Worm (Caenorhabditis elegans): ENCODE results near the gene sptf-2.

Gene sptf-2

ce11 chrII:8625163-8625562, at the start of gene sptf-2:
Gene sptf-2, plus strand, starts transcription at chrII:8625459.
- TF ChIP-seq W03F9.2 (tag; optimal IDR thresholded peaks at IDR 0.05) (no peak), dao-5 (tag; optimal IDR thresholded peaks at IDR 0.05) (no peak), him-1 (tag; optimal IDR thresholded peaks at IDR 0.05) (no peak)

ce11 chrII:8577509-8578099, 47.7 kb upstream of the sptf-2 start, which contains the start of gene F54C9.9:
Gene F54C9.9, plus strand, starts transcription at chrII:8578049.
- TF ChIP-seq W03F9.2 (tag; optimal IDR thresholded peaks at IDR 0.05) = no peak

ce11 chrII:8581700-8582099, 43.6 kb upstream of the sptf-2 start, which contains the start of gene arl-1:
Gene arl-1, plus strand, starts transcription at chrII:8582000.
- no peak for TF ChIP-seq W03F9.2 (tag; optimal IDR thresholded peaks at IDR 0.05)
- TF ChIP-seq dao-5 (tag; optimal IDR thresholded peaks at IDR 0.05) = no peak
- no peak for TF ChIP-seq him-1 (tag; optimal IDR thresholded peaks at IDR 0.05)

ce11 chrII:8583035-8583434, 42.2 kb upstream of the sptf-2 start:
- TF ChIP-seq him-1 (tag; optimal IDR thresholded peaks at IDR 0.05) (no peak), W03F9.2 (tag; optimal IDR thresholded peaks at IDR 0.05) (no peak), dao-5 (tag; optimal IDR thresholded peaks at IDR 0.05) (no peak)

- no peak for TF ChIP-seq W03F9.2 (tag; optimal IDR thresholded peaks at IDR 0.05)
- TF ChIP-seq him-1 (tag; optimal IDR thresholded peaks at IDR 0.05) = no peak
- TF ChIP-seq dao-5 (tag; optimal IDR thresholded peaks at IDR 0.05) = no peak
Measured at ce11 chrII:8585036-8585627, 40.1 kb upstream of the sptf-2 start, which contains the start of gene F54C9.11. Gene F54C9.11, minus strand, starts transcription at chrII:8585086.

- no peak for TF ChIP-seq W03F9.2 (tag; optimal IDR thresholded peaks at IDR 0.05)
- TF ChIP-seq dao-5 (tag; optimal IDR thresholded peaks at IDR 0.05) = no peak
- TF ChIP-seq him-1 (tag; optimal IDR thresholded peaks at IDR 0.05) = no peak
Measured at ce11 chrII:8585921-8586320, 39.3 kb upstream of the sptf-2 start.

ce11 chrII:8587660-8588230, 37.5 kb upstream of the sptf-2 start:
- TF ChIP-seq dao-5 (tag; optimal IDR thresholded peaks at IDR 0.05) = no peak
- no peak for TF ChIP-seq W03F9.2 (tag; optimal IDR thresholded peaks at IDR 0.05)
- TF ChIP-seq him-1 (tag; optimal IDR thresholded peaks at IDR 0.05) = no peak

ce11 chrII:8588442-8588841, 36.8 kb upstream of the sptf-2 start:
- TF ChIP-seq him-1 (tag; optimal IDR thresholded peaks at IDR 0.05) = no peak
- TF ChIP-seq W03F9.2 (tag; optimal IDR thresholded peaks at IDR 0.05) = no peak
- no peak for TF ChIP-seq dao-5 (tag; optimal IDR thresholded peaks at IDR 0.05)

- TF ChIP-seq him-1 (tag; optimal IDR thresholded peaks at IDR 0.05) (no peak), dao-5 (tag; optimal IDR thresholded peaks at IDR 0.05) (no peak), W03F9.2 (tag; optimal IDR thresholded peaks at IDR 0.05) (no peak)
Measured at ce11 chrII:8589227-8589626, 36.0 kb upstream of the sptf-2 start.

- TF ChIP-seq him-1 (tag; optimal IDR thresholded peaks at IDR 0.05) (no peak), dao-5 (tag; optimal IDR thresholded peaks at IDR 0.05) (no peak), W03F9.2 (tag; optimal IDR thresholded peaks at IDR 0.05) (no peak)
Measured at ce11 chrII:8590684-8591083, 34.6 kb upstream of the sptf-2 start, which contains the start of gene aptf-4. Gene aptf-4, plus strand, starts transcription at chrII:8590984.

- TF ChIP-seq W03F9.2 (tag; optimal IDR thresholded peaks at IDR 0.05) (no peak), dao-5 (tag; optimal IDR thresholded peaks at IDR 0.05) (no peak), him-1 (tag; optimal IDR thresholded peaks at IDR 0.05) (no peak)
Measured at ce11 chrII:8593840-8594625, 31.2 kb upstream of the sptf-2 start, which contains the start of gene aptf-3. Gene aptf-3, plus strand, starts transcription at chrII:8594190.

ce11 chrII:8599214-8599613, 26.0 kb upstream of the sptf-2 start, which contains the start of gene F28C6.5:
Gene F28C6.5, plus strand, starts transcription at chrII:8599514.
- TF ChIP-seq dao-5 (tag; optimal IDR thresholded peaks at IDR 0.05) = no peak
- no peak for TF ChIP-seq him-1 (tag; optimal IDR thresholded peaks at IDR 0.05)

ce11 chrII:8600165-8600564, 25.1 kb upstream of the sptf-2 start, which contains the start of gene pigg-1:
Gene pigg-1, minus strand, starts transcription at chrII:8600265.
- no peak for TF ChIP-seq W03F9.2 (tag; optimal IDR thresholded peaks at IDR 0.05)
- TF ChIP-seq dao-5 (tag; optimal IDR thresholded peaks at IDR 0.05) = no peak
- no peak for TF ChIP-seq him-1 (tag; optimal IDR thresholded peaks at IDR 0.05)
